Worm (Caenorhabditis elegans) whole organism, young adult: ENCODE data around the gene chl-1.

ENCODE experiments used
- F55B11.4 ChIP-seq: sonication (generic microtip); optimal IDR thresholded peaks from 2 replicates; lab custom pipeline; 2016; ENCODE audit warnings: missing compliant biosample characterization, missing genetic modification characterization, borderline replicate concordance; ENCODE audit not compliant: insufficient read depth
- ama-1 ChIP-seq, 3 experiments: fragments of 150-350 bp in 1 of 3; sonication (generic microtip) in 2 of 3; optimal IDR thresholded peaks; 2 replicates each; lab custom pipeline; 2014 to 2018; ENCODE audit warnings: missing biosample characterization in 2 of 3, missing genetic modification characterization in 2 of 3, missing genetic modification reagents in 2 of 3
- cebp-2 ChIP-seq: fragments of 200-800 bp; sonication (Bioruptor generic); IDR thresholded peaks from 2 replicates; pipeline ENCODE4 v1.3.6; 2022; ENCODE audit warnings: missing genetic modification characterization, missing compliant biosample characterization
- dpl-1 ChIP-seq: fragments of 150-350 bp; optimal IDR thresholded peaks from 2 replicates; lab custom pipeline; 2014; ENCODE audit warnings: missing biosample characterization, missing genetic modification reagents, missing genetic modification characterization
- efl-1 ChIP-seq: fragments of 150-350 bp; optimal IDR thresholded peaks from 2 replicates; lab custom pipeline; 2014; ENCODE audit warnings: missing biosample characterization, missing genetic modification reagents, missing genetic modification characterization
- ztf-26 ChIP-seq: sonication (generic microtip); optimal IDR thresholded peaks from 2 replicates; lab custom pipeline; 2017; ENCODE audit warnings: missing genetic modification characterization, missing compliant biosample characterization
- ztf-28 ChIP-seq: fragments of 200-800 bp; sonication (Bioruptor generic); IDR thresholded peaks from 2 replicates; pipeline ENCODE4 v1.3.6; 2022; ENCODE audit warnings: missing genetic modification reagents, missing genetic modification characterization, missing compliant biosample characterization

DNA sequence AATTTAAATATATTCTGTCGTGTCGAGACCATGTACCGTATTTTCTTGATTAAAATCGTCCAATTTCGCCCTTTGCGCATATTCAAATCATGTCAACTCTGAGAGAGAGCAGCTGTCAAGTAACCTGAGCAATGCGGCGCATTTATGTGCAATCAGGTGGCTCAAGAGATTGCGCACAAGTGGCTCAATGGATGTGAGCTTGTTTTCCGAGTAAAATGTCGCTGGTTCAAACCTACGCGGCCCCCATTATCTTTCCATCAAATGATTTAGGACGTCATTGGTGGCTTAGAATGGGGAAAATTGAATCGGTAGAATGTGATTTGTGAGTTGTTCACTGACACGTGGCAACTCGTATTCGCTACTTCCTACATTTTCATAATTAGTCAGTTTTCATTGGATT, 27.1 kb upstream of the chl-1 start:
- TF ChIP-seq ztf-28 (GFP tag; lab: Robert Waterston, UW) (no peak), efl-1 (GFP tag; lab: Kevin White, UChicago) (no peak), ama-1 (optimal IDR thresholded peaks at IDR 0.05; lab: Kevin White, UChicago) (no peak), ama-1 (GFP tag; optimal IDR thresholded peaks at IDR 0.05; lab: Kevin White, UChicago) (no peak), ztf-26 (tag; lab: Kevin White, UChicago) (no peak), F55B11.4 (tag; lab: Kevin White, UChicago) (no peak), dpl-1 (GFP tag; lab: Kevin White, UChicago) (no peak), cebp-2 (GFP tag; lab: Robert Waterston, UW) (no peak)
